Worm (Caenorhabditis elegans) whole organism, L3 larva: ENCODE data around the gene amt-3.

Experiments used
- R02D3.7 ChIP-seq: fragments of 150-350 bp; optimal IDR thresholded peaks from 2 replicates; lab custom pipeline; 2014; ENCODE audit warnings: missing biosample characterization, missing genetic modification characterization
- aly-2 ChIP-seq: fragments of 150-350 bp; optimal IDR thresholded peaks from 2 replicates; lab custom pipeline; 2014; ENCODE audit warnings: missing biosample characterization, missing genetic modification characterization
- ceh-16 ChIP-seq: sonication (generic microtip); optimal IDR thresholded peaks from 2 replicates; lab custom pipeline; 2017; ENCODE audit warnings: missing biosample characterization, missing genetic modification characterization
- ceh-28 ChIP-seq: fragments of 150-350 bp; optimal IDR thresholded peaks from 2 replicates; lab custom pipeline; 2014; ENCODE audit warnings: missing biosample characterization, missing genetic modification reagents, missing genetic modification characterization
- ceh-82 ChIP-seq: fragments of 150-350 bp; optimal IDR thresholded peaks from 2 replicates; lab custom pipeline; 2014; ENCODE audit warnings: missing biosample characterization, missing genetic modification characterization
- ceh-9 ChIP-seq: sonication (generic microtip); optimal IDR thresholded peaks from 2 replicates; lab custom pipeline; 2018; ENCODE audit warnings: missing biosample characterization, missing genetic modification characterization
- egl-27 ChIP-seq: sonication (generic microtip); optimal IDR thresholded peaks from 4 replicates; lab custom pipeline; 2017; ENCODE audit warnings: missing biosample characterization, missing genetic modification reagents, missing genetic modification characterization
- egl-5 ChIP-seq: fragments of 150-350 bp; optimal IDR thresholded peaks from 2 replicates; lab custom pipeline; 2017; ENCODE audit warnings: missing biosample characterization, missing genetic modification reagents, missing genetic modification characterization, inconsistent platforms
- elt-1 ChIP-seq: fragments of 150-350 bp; optimal IDR thresholded peaks from 2 replicates; lab custom pipeline; 2014; ENCODE audit warnings: missing biosample characterization, missing genetic modification characterization
- elt-2 ChIP-seq: sonication (generic microtip); optimal IDR thresholded peaks from 2 replicates; lab custom pipeline; 2016; ENCODE audit warnings: missing genetic modification reagents, mild to moderate bottlenecking, missing genetic modification characterization, missing compliant biosample characterization
- elt-3 ChIP-seq, 3 experiments: fragments of 150-350 bp in 1 of 3; sonication (generic microtip) in 2 of 3; optimal IDR thresholded peaks; 2 replicates in 2 of 3; 4 replicates in 1 of 3; lab custom pipeline; 2014 to 2017; ENCODE audit warnings: missing biosample characterization in 3 of 3, missing genetic modification characterization in 3 of 3
- fkh-10 ChIP-seq: sonication (generic microtip); optimal IDR thresholded peaks from 2 replicates; lab custom pipeline; 2017; ENCODE audit warnings: missing biosample characterization, missing genetic modification reagents, missing genetic modification characterization
- fos-1 ChIP-seq: fragments of 150-350 bp; optimal IDR thresholded peaks from 2 replicates; lab custom pipeline; 2014; ENCODE audit warnings: missing biosample characterization, missing genetic modification characterization
- hmg-11 ChIP-seq: sonication (generic microtip); optimal IDR thresholded peaks from 2 replicates; lab custom pipeline; 2016; ENCODE audit warnings: missing genetic modification characterization, missing compliant biosample characterization
- jun-1 ChIP-seq: fragments of 150-350 bp; optimal IDR thresholded peaks from 2 replicates; lab custom pipeline; 2014; ENCODE audit warnings: missing biosample characterization, missing genetic modification reagents, missing genetic modification characterization
- lin-15B ChIP-seq: fragments of 150-350 bp; optimal IDR thresholded peaks from 2 replicates; lab custom pipeline; 2014; ENCODE audit warnings: missing biosample characterization, missing genetic modification characterization
- lsy-12 ChIP-seq: sonication (generic microtip); optimal IDR thresholded peaks from 2 replicates; lab custom pipeline; 2016; ENCODE audit warnings: mild to moderate bottlenecking, missing genetic modification characterization, missing compliant biosample characterization
- mdl-1 ChIP-seq: fragments of 150-350 bp; optimal IDR thresholded peaks from 2 replicates; lab custom pipeline; 2014; ENCODE audit warnings: missing biosample characterization, missing genetic modification characterization
- mml-1 ChIP-seq: fragments of 150-350 bp; sonication (generic microtip); optimal IDR thresholded peaks from 3 replicates; lab custom pipeline; 2014; ENCODE audit warnings: missing biosample characterization, missing genetic modification characterization
- nfya-1 ChIP-seq: sonication (generic microtip); optimal IDR thresholded peaks from 2 replicates; lab custom pipeline; 2017; ENCODE audit warnings: missing genetic modification characterization, mild to moderate bottlenecking, missing compliant biosample characterization, antibody characterized with exemption, moderate library complexity; ENCODE audit not compliant: insufficient read depth
- nhr-12 ChIP-seq: fragments of 150-350 bp; optimal IDR thresholded peaks from 2 replicates; lab custom pipeline; 2014; ENCODE audit warnings: missing biosample characterization, missing genetic modification characterization
- nhr-237 ChIP-seq: fragments of 150-350 bp; optimal IDR thresholded peaks from 2 replicates; lab custom pipeline; 2014; ENCODE audit warnings: missing biosample characterization, missing genetic modification characterization
- nhr-25 ChIP-seq: sonication (generic microtip); optimal IDR thresholded peaks from 2 replicates; lab custom pipeline; 2017; ENCODE audit warnings: missing biosample characterization, missing genetic modification characterization
- nhr-28 ChIP-seq: fragments of 150-350 bp; optimal IDR thresholded peaks from 2 replicates; lab custom pipeline; 2014; ENCODE audit warnings: missing biosample characterization, missing genetic modification characterization
- nhr-43 ChIP-seq: sonication (generic microtip); optimal IDR thresholded peaks from 2 replicates; lab custom pipeline; 2016; ENCODE audit warnings: mild to moderate bottlenecking, missing genetic modification characterization, missing compliant biosample characterization; ENCODE audit not compliant: poor library complexity, severe bottlenecking
- nhr-67 ChIP-seq: fragments of 150-350 bp; optimal IDR thresholded peaks from 2 replicates; lab custom pipeline; 2014; ENCODE audit warnings: missing biosample characterization, missing genetic modification characterization
- nhr-76 ChIP-seq: fragments of 150-350 bp; sonication (generic microtip); optimal IDR thresholded peaks from 5 replicates; lab custom pipeline; 2014; ENCODE audit warnings: missing biosample characterization, missing genetic modification characterization
- nhr-77 ChIP-seq: fragments of 150-350 bp; optimal IDR thresholded peaks from 2 replicates; lab custom pipeline; 2014; ENCODE audit warnings: missing biosample characterization, missing genetic modification characterization
- pha-4 ChIP-seq: fragments of 150-350 bp; optimal IDR thresholded peaks from 2 replicates; lab custom pipeline; 2014; ENCODE audit warnings: missing biosample characterization, missing genetic modification reagents, missing genetic modification characterization
- pqm-1 ChIP-seq: fragments of 150-350 bp; optimal IDR thresholded peaks from 2 replicates; lab custom pipeline; 2017; ENCODE audit warnings: missing biosample characterization, missing genetic modification characterization, inconsistent platforms
- skn-1 ChIP-seq: fragments of 150-350 bp; optimal IDR thresholded peaks from 2 replicates; lab custom pipeline; 2014; ENCODE audit warnings: missing biosample characterization, missing genetic modification characterization
- snpc-4 ChIP-seq: fragments of 150-350 bp; optimal IDR thresholded peaks from 2 replicates; lab custom pipeline; 2014; ENCODE audit warnings: missing biosample characterization, missing genetic modification characterization
- unc-39 ChIP-seq: sonication (generic microtip); optimal IDR thresholded peaks from 4 replicates; lab custom pipeline; 2017; ENCODE audit warnings: missing biosample characterization, missing genetic modification characterization
- unc-62 ChIP-seq: fragments of 150-350 bp; sonication (generic microtip); optimal IDR thresholded peaks from 4 replicates; lab custom pipeline; 2014; ENCODE audit warnings: missing biosample characterization, missing genetic modification reagents, missing genetic modification characterization
- ztf-11 ChIP-seq: fragments of 150-350 bp; optimal IDR thresholded peaks from 2 replicates; lab custom pipeline; 2014; ENCODE audit warnings: missing biosample characterization, missing genetic modification characterization
- ztf-4 ChIP-seq: fragments of 150-350 bp; optimal IDR thresholded peaks from 2 replicates; lab custom pipeline; 2014; ENCODE audit warnings: missing biosample characterization, missing genetic modification characterization

amt-3 gene

ce11 chrII:8396041-8396440, 27.1 kb upstream of the amt-3 start, which contains the start of gene F49E12.7:
Gene F49E12.7, minus strand, starts transcription at chrII:8396141.
- TF ChIP-seq skn-1 (tag; lab: Kevin White, UChicago) (no peak), nhr-76 (tag; lab: Kevin White, UChicago) (no peak), ceh-28 (tag; lab: Kevin White, UChicago) (no peak), mdl-1 (tag; lab: Kevin White, UChicago) (no peak), pha-4 (tag; lab: Kevin White, UChicago) (no peak), R02D3.7 (no peak), nhr-25 (tag; lab: Kevin White, UChicago) (no peak), hmg-11 (tag; lab: Kevin White, UChicago) (no peak), pqm-1 (no peak), fos-1 (no peak), nfya-1 (tag; lab: Kevin White, UChicago) (no peak), ceh-82 (tag; lab: Kevin White, UChicago) (no peak), ceh-9 (tag; lab: Kevin White, UChicago) (no peak), ztf-11 (tag; lab: Kevin White, UChicago) (no peak), elt-1 (no peak), snpc-4 (tag; lab: Kevin White, UChicago) (no peak), nhr-237 (tag; lab: Kevin White, UChicago) (no peak), unc-39 (no peak), aly-2 (tag; lab: Kevin White, UChicago) (no peak), ztf-4 (tag; lab: Kevin White, UChicago) (no peak)
- TF ChIP-seq, all 47 proteins: peak for 0

DNA sequence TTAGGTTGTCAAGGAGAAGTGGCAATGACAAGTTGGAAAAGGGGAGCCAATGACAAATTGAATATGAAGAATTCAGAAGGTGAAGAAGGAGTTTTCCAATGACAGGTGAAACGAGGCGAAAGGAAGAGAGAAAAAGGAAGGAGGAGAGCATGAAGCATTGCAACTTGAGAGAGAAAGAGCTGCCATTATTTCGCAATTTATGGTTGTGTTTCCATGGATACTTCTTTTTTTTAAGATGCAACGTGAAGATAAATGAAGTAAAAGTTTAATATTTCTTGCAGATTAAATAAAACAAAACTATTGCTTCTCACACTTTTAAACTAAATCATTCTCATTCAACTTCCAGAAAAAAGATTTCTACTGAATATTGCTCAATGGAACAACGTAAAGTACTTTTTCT, 25.2 kb upstream of the amt-3 start, which contains the start of gene F49E12.8:
Gene F49E12.8 (minus strand): TSS at position 101 of the 400 bp plus-strand sequence.
- TF ChIP-seq pha-4 (tag; lab: Kevin White, UChicago) (no peak), nhr-77 (tag; lab: Kevin White, UChicago) (no peak), mdl-1 (tag; lab: Kevin White, UChicago) (no peak), nhr-237 (tag; lab: Kevin White, UChicago) (no peak), unc-62 (GFP tag; lab: Kevin White, UChicago) (no peak), nhr-43 (no peak), lin-15B (tag; lab: Kevin White, UChicago) (no peak), ceh-16 (no peak), snpc-4 (tag; lab: Kevin White, UChicago) (no peak), nhr-67 (tag; lab: Kevin White, UChicago) (no peak)

- TF ChIP-seq lsy-12 (tag; lab: Kevin White, UChicago) (no peak), elt-3 (tag; optimal IDR thresholded peaks at IDR 0.05; lab: Kevin White, UChicago) (no peak), fos-1 (no peak), egl-5 (no peak), elt-2 (tag; lab: Kevin White, UChicago) (peak; percentile 49), egl-27 (tag; lab: Kevin White, UChicago) (no peak), ceh-28 (tag; lab: Kevin White, UChicago) (no peak), nfya-1 (tag; lab: Kevin White, UChicago) (no peak), ceh-82 (tag; lab: Kevin White, UChicago) (no peak), pqm-1 (peak; percentile 73), fkh-10 (no peak), nhr-76 (tag; lab: Kevin White, UChicago) (no peak), nhr-67 (tag; lab: Kevin White, UChicago) (no peak), mml-1 (tag; lab: Kevin White, UChicago) (no peak)
Observed at ce11 chrII:8392215-8392614, 23.3 kb upstream of the amt-3 start.

- TF ChIP-seq pqm-1 (peak; percentile 41), elt-2 (tag; lab: Kevin White, UChicago) (peak; percentile 39), ztf-4 (tag; lab: Kevin White, UChicago) (no peak), snpc-4 (tag; lab: Kevin White, UChicago) (no peak)
- TF ChIP-seq, all 47 proteins: peak for 2
Observed at ce11 chrII:8390751-8391150, 21.8 kb upstream of the amt-3 start, which contains the start of gene F49E12.10. Gene F49E12.10, plus strand, starts transcription at chrII:8391051.

DNA sequence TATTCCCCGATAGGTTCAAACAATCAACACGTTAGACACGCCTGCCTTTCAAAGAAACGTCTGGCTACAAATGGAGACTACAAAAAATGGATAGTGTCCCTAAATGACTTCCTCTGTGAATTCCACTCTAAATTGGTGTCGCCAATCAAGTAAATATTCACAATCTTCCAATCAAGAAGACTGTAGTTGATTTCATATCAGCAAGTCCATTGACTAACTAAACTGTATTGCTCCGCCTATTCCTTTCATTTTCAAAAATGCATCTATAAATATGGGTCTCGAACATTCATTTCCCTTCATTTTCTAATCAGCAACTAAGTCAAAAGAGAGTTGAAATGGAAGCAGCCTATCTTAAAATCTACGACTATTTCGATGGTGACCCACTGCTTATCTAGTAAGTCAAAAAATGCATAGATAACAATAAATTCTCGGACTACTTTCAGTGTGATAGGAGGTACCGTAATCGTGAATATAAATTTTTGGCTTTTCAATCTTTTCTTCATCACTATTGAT, 19.1 kb upstream of the amt-3 start, which contains the start of gene drd-1:
Gene drd-1 (plus strand): TSS at position 51 of the 513 bp plus-strand sequence.
- TF ChIP-seq nhr-12 (tag; lab: Kevin White, UChicago) (no peak), pqm-1 (peak; percentile 97), mdl-1 (tag; lab: Kevin White, UChicago) (no peak), elt-2 (tag; lab: Kevin White, UChicago) (peak; percentile 98), jun-1 (tag; lab: Kevin White, UChicago) (peak; percentile 27), nhr-28 (tag; lab: Kevin White, UChicago) (no peak), fkh-10 (no peak), unc-62 (GFP tag; lab: Kevin White, UChicago) (no peak), fos-1 (peak; percentile 56)
- TF ChIP-seq, all 47 proteins: peak for 4
